Fruit fly (Drosophila melanogaster): Measurements from ENCODE around the gene CG4230.

CG4230 gene

dm6 chr2L:5090352-5090751 is 5.7 kb upstream of the CG4230 start (continued):
- TF ChIP-seq CG10631 (GFP tag; optimal IDR thresholded peaks at IDR 0.05) = peak; percentile 39
- TF ChIP-seq dac (GFP tag; optimal IDR thresholded peaks at IDR 0.05) = peak; percentile 30
- no peak for TF ChIP-seq Sox15 (GFP tag; optimal IDR thresholded peaks at IDR 0.05)
- TF ChIP-seq fd59A (GFP tag; optimal IDR thresholded peaks at IDR 0.05) = peak; percentile 4
- peak; percentile 24 for TF ChIP-seq CG6276 (GFP tag; optimal IDR thresholded peaks at IDR 0.05)
- no peak for TF ChIP-seq CG34406 (GFP tag; optimal IDR thresholded peaks at IDR 0.05)
- peak; percentile 2 for TF ChIP-seq lz (GFP tag; optimal IDR thresholded peaks at IDR 0.05)
- TF ChIP-seq CG3032 (tag; optimal IDR thresholded peaks at IDR 0.05) = peak; percentile 41
- peak; percentile 64 for TF ChIP-seq CG15336 (GFP tag; IDR thresholded peaks at IDR 0.05)
- TF ChIP-seq spab (GFP tag; optimal IDR thresholded peaks at IDR 0.05) = peak; percentile 18
- no peak for TF ChIP-seq CG11762 (GFP tag; optimal IDR thresholded peaks at IDR 0.05; ENCODE audit: insufficient read depth)
- TF ChIP-seq CG6792 (GFP tag; optimal IDR thresholded peaks at IDR 0.05) = peak; percentile 23
- no peak for TF ChIP-seq CG4318 (GFP tag; optimal IDR thresholded peaks at IDR 0.05)
- TF ChIP-seq CG11902 (GFP tag; optimal IDR thresholded peaks at IDR 0.05) = no peak
- TF ChIP-seq CG9139 (GFP tag; optimal IDR thresholded peaks at IDR 0.05) = no peak
- TF ChIP-seq salr (GFP tag; optimal IDR thresholded peaks at IDR 0.05) = peak in 1 of 2 experiments; percentile 46
- no peak for TF ChIP-seq CG7368 (GFP tag; optimal IDR thresholded peaks at IDR 0.05)
- TF ChIP-seq CG10669 (GFP tag; optimal IDR thresholded peaks at IDR 0.05) = peak; percentile 40
- peak; percentile 43 for TF ChIP-seq achi (GFP tag; optimal IDR thresholded peaks at IDR 0.05)
- no peak; the same call in 1 of the 2 replicates for TF ChIP-seq Gug (GFP tag; IDR thresholded peaks at IDR 0.05)
- no peak for TF ChIP-seq Ets96B (tag; optimal IDR thresholded peaks at IDR 0.05)
- TF ChIP-seq CG32006 (GFP tag; optimal IDR thresholded peaks at IDR 0.05) = peak; percentile 77
- peak; percentile 35 for TF ChIP-seq CG8632 (GFP tag; optimal IDR thresholded peaks at IDR 0.05)
- peak; percentile 46 for TF ChIP-seq acj6 (GFP tag; optimal IDR thresholded peaks at IDR 0.05)
- no peak for TF ChIP-seq fkh (GFP tag; optimal IDR thresholded peaks at IDR 0.05)
- TF ChIP-seq Eip75B (GFP tag; optimal IDR thresholded peaks at IDR 0.05) = peak; percentile 27
- TF ChIP-seq CG6854 (GFP tag; optimal IDR thresholded peaks at IDR 0.05) = no peak
- TF ChIP-seq CG8119 (GFP tag; IDR thresholded peaks at IDR 0.05) = peak; percentile 65
- no peak for TF ChIP-seq Hr38 (GFP tag; optimal IDR thresholded peaks at IDR 0.05)
- TF ChIP-seq Lpt (GFP tag; optimal IDR thresholded peaks at IDR 0.05) = no peak
- peak; percentile 72 for TF ChIP-seq Eip78C (GFP tag)
- no peak for TF ChIP-seq Hr39 (GFP tag; optimal IDR thresholded peaks at IDR 0.05)
- TF ChIP-seq vri (GFP tag; optimal IDR thresholded peaks at IDR 0.05) = no peak

DNA sequence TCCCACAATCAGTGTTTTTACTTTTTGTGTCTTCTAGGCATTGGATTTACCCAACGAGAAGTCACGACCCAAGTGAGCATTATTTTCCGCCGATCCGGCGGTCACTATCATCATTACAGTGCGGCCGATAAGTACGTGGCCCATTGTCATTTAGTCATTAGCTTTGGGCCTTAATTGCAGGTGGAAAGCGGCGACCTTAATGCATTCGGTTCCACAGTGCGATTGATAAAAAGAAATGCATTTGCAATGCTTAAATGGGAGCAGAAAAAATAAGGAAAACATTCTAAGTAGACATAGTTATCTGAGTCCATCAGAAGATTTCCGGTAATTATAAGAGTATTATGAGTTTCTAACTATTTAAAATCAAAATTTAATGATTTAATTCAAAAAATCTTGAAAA is 3.9 kb upstream of the CG4230 start:
- TF ChIP-seq lz (GFP tag; optimal IDR thresholded peaks at IDR 0.05) (peak; percentile 32), Sox15 (GFP tag; optimal IDR thresholded peaks at IDR 0.05) (no peak), esn (GFP tag; optimal IDR thresholded peaks at IDR 0.05) (peak; percentile 38), CG10631 (GFP tag; optimal IDR thresholded peaks at IDR 0.05) (peak; percentile 23), Hr38 (GFP tag; optimal IDR thresholded peaks at IDR 0.05) (no peak), CG1621 (tag; optimal IDR thresholded peaks at IDR 0.05) (peak; percentile 6), Ets21C (GFP tag; optimal IDR thresholded peaks at IDR 0.05) (no peak), Ets96B (tag; optimal IDR thresholded peaks at IDR 0.05) (peak; percentile 12), fd59A (GFP tag; optimal IDR thresholded peaks at IDR 0.05) (peak; percentile 14), CG32006 (GFP tag; optimal IDR thresholded peaks at IDR 0.05) (peak; percentile 20), Met (GFP tag; optimal IDR thresholded peaks at IDR 0.05) (peak; percentile 39), CG6163 (GFP tag; IDR thresholded peaks at IDR 0.05) (peak; percentile 38; the same call in 1 of the 3 replicates), acj6 (GFP tag; optimal IDR thresholded peaks at IDR 0.05) (peak; percentile 8), CG4318 (GFP tag; optimal IDR thresholded peaks at IDR 0.05) (no peak), CG10669 (GFP tag; optimal IDR thresholded peaks at IDR 0.05) (peak; percentile 30), Eip78C (GFP tag) (peak; percentile 68), Gug (GFP tag; IDR thresholded peaks at IDR 0.05) (no peak), CG6792 (GFP tag; optimal IDR thresholded peaks at IDR 0.05) (no peak), OdsH (GFP tag; optimal IDR thresholded peaks at IDR 0.05) (peak; percentile 43), CG3032 (tag; optimal IDR thresholded peaks at IDR 0.05) (peak; percentile 3), Hr4 (GFP tag; optimal IDR thresholded peaks at IDR 0.05) (peak; percentile 20), Smox (GFP tag; optimal IDR thresholded peaks at IDR 0.05) (peak; percentile 1), CG31627 (GFP tag; optimal IDR thresholded peaks at IDR 0.05) (peak; percentile 26), pdm3 (GFP tag; optimal IDR thresholded peaks at IDR 0.05) (peak; percentile 48), CG3919 (GFP tag; optimal IDR thresholded peaks at IDR 0.05) (no peak), CG9139 (GFP tag; optimal IDR thresholded peaks at IDR 0.05) (no peak), Hr39 (GFP tag; optimal IDR thresholded peaks at IDR 0.05) (peak; percentile 39), CG11902 (GFP tag; optimal IDR thresholded peaks at IDR 0.05) (peak; percentile 26), Sox14 (GFP tag; optimal IDR thresholded peaks at IDR 0.05) (peak; percentile 20), CG6808 (GFP tag; optimal IDR thresholded peaks at IDR 0.05) (peak; percentile 29), topi (GFP tag; optimal IDR thresholded peaks at IDR 0.05) (no peak), svp (GFP tag) (peak; percentile 92)
